Worm (Caenorhabditis elegans) whole organism, L3 larva: ENCODE results near the gene faah-4.

ENCODE experiments used
- ama-1 ChIP-seq: fragments of 150-350 bp; optimal IDR thresholded peaks from 2 replicates; lab custom pipeline; 2018
- ceh-16 ChIP-seq: sonication (generic microtip); optimal IDR thresholded peaks from 2 replicates; lab custom pipeline; 2017; ENCODE audit warnings: missing biosample characterization, missing genetic modification characterization
- fkh-10 ChIP-seq: sonication (generic microtip); optimal IDR thresholded peaks from 2 replicates; lab custom pipeline; 2017; ENCODE audit warnings: missing biosample characterization, missing genetic modification reagents, missing genetic modification characterization
- fkh-2 ChIP-seq: fragments of 150-350 bp; optimal IDR thresholded peaks from 2 replicates; lab custom pipeline; 2014; ENCODE audit warnings: missing biosample characterization, missing genetic modification reagents, missing genetic modification characterization
- jun-1 ChIP-seq: fragments of 150-350 bp; optimal IDR thresholded peaks from 2 replicates; lab custom pipeline; 2014; ENCODE audit warnings: missing biosample characterization, missing genetic modification reagents, missing genetic modification characterization
- nhr-23 ChIP-seq: fragments of 150-350 bp; optimal IDR thresholded peaks from 2 replicates; lab custom pipeline; 2014; ENCODE audit warnings: missing biosample characterization, missing genetic modification reagents, missing genetic modification characterization
- nhr-237 ChIP-seq: fragments of 150-350 bp; optimal IDR thresholded peaks from 2 replicates; lab custom pipeline; 2014; ENCODE audit warnings: missing biosample characterization, missing genetic modification characterization
- nhr-77 ChIP-seq: fragments of 150-350 bp; optimal IDR thresholded peaks from 2 replicates; lab custom pipeline; 2014; ENCODE audit warnings: missing biosample characterization, missing genetic modification characterization
- pha-4 ChIP-seq: fragments of 150-350 bp; optimal IDR thresholded peaks from 2 replicates; lab custom pipeline; 2014; ENCODE audit warnings: missing biosample characterization, missing genetic modification reagents, missing genetic modification characterization
- snpc-4 ChIP-seq: fragments of 150-350 bp; optimal IDR thresholded peaks from 2 replicates; lab custom pipeline; 2014; ENCODE audit warnings: missing biosample characterization, missing genetic modification characterization
- tbx-2 ChIP-seq: sonication (generic microtip); optimal IDR thresholded peaks from 2 replicates; lab custom pipeline; 2016; ENCODE audit warnings: mild to moderate bottlenecking, missing genetic modification characterization, missing compliant biosample characterization
- ztf-11 ChIP-seq: fragments of 150-350 bp; optimal IDR thresholded peaks from 2 replicates; lab custom pipeline; 2014; ENCODE audit warnings: missing biosample characterization, missing genetic modification characterization

DNA sequence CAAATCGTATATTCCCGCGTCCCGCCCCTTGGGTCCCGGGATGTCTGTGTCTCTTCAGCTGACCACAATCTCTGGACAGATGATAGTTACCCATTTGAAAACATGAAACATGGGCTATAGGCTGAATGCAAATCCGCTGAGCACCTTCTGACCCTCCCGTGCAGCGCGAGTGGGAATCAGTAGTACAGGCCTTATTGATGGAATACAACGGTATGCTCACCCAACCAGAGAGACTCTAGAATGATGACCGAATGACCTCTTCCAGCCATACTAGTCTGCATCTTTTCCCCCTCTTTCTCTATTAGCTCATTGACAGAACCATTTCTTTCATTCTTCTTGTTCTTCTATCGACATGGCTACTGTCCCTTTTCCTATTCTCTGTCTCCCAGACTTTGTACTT lies 2.5 kb downstream of the faah-4 start, which contains the start of gene sdz-33:
- TF ChIP-seq fkh-10 (GFP tag; lab: Kevin White, UChicago) (no peak), nhr-237 (tag; lab: Kevin White, UChicago) (no peak), jun-1 (tag; lab: Kevin White, UChicago) (no peak), snpc-4 (tag; lab: Kevin White, UChicago) (no peak), pha-4 (tag; lab: Kevin White, UChicago) (no peak), tbx-2 (tag; lab: Kevin White, UChicago) (no peak), ama-1 (lab: Kevin White, UChicago) (no peak), nhr-77 (tag; lab: Kevin White, UChicago) (no peak), nhr-23 (tag; lab: Kevin White, UChicago) (no peak), fkh-2 (no peak), ceh-16 (tag; lab: Kevin White, UChicago) (no peak), ztf-11 (tag; lab: Kevin White, UChicago) (no peak)
